Worm (Caenorhabditis elegans): ENCODE data around the gene clec-52.

The clec-52 gene

DNA sequence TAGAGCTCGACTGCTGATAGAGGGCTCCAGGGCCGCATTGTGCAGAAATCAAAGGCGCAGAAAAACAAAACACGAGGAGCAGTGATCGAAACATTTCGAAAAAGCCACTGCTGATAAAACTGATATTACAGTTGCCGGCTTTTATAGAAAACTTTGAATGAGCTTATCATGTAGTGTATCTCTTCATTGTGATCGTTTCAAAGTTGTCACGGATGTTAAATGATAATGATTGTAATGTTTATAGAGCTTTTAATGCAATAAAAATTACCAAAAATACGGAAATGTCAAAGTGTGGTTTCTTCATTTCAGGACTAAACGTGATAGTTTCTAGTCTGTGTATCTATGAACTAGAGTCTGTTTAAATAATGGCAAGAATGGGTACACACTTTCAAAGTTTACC, at the start of gene clec-52:
Gene clec-52 (minus strand): TSS at position 101 of the 400 bp plus-strand sequence.
- TF ChIP-seq ceh-39 (tag; optimal IDR thresholded peaks at IDR 0.05) (no peak), nhr-28 (tag; optimal IDR thresholded peaks at IDR 0.05) (no peak), hlh-1 (tag; optimal IDR thresholded peaks at IDR 0.05) (no peak), unc-120 (tag; optimal IDR thresholded peaks at IDR 0.05; ENCODE audit: poor library complexity, severe bottlenecking) (no peak), nhr-237 (tag; optimal IDR thresholded peaks at IDR 0.05) (no peak), nhr-76 (tag; optimal IDR thresholded peaks at IDR 0.05) (no peak), nhr-12 (tag; optimal IDR thresholded peaks at IDR 0.05) (no peak)

DNA sequence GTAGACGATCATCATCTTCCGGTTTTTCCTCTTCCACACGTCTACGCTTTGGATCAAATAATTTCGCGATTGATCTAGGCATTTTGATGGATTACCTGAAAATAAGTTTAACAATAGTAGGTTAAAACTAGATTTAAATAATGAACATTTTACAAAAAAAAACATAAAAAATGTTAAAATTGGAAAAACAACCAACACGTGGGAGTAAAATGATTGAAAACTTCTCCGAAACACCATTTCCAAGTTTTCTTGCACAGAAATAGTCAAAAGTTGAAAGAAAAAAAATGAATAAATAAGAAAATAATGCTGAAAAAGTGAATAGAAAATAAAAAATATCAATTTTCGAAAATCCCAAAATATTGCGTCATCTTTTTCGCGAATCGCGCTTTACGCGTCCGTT, 43.2 kb upstream of the clec-52 start, which contains the start of gene C07G1.7:
Gene C07G1.7 (minus strand): TSS at position 101 of the 400 bp plus-strand sequence.
- TF ChIP-seq zip-8 (tag; optimal IDR thresholded peaks at IDR 0.05) (peak; percentile 66), snpc-4 (tag; optimal IDR thresholded peaks at IDR 0.05) (no peak), nhr-76 (tag; optimal IDR thresholded peaks at IDR 0.05) (no peak)

DNA sequence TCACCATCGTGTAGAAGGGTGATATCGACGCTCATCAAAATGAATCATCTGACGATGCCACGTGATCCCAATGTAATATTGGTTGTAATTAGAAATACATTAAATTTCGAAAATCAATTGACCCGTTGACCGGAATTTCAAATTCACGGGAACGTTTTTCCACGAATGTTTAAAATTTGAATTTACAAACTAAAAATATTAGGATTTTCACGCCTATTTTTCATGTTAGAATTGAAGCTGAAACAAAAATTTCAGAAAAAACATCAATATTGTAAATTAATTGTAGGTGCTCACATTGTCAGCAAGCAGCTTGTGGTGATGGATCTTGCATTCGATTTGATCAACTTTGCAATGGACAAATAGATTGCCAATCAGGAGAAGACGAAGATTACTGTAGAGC, 41.7 kb upstream of the clec-52 start, which contains the start of gene C07G1.6:
Gene C07G1.6 (minus strand): TSS at position 101 of the 400 bp plus-strand sequence.
- TF ChIP-seq nhr-28 (tag; optimal IDR thresholded peaks at IDR 0.05) (no peak), zip-8 (tag; optimal IDR thresholded peaks at IDR 0.05) (no peak), ztf-11 (tag; optimal IDR thresholded peaks at IDR 0.05) (no peak), ceh-83 (GFP tag; optimal IDR thresholded peaks at IDR 0.05) (no peak), nhr-2 (tag; optimal IDR thresholded peaks at IDR 0.05) (no peak), lin-13 (tag; optimal IDR thresholded peaks at IDR 0.05) (no peak), ham-2 (GFP tag; optimal IDR thresholded peaks at IDR 0.05) (no peak), lsy-2 (tag; optimal IDR thresholded peaks at IDR 0.05) (no peak), unc-39 (tag; optimal IDR thresholded peaks at IDR 0.05) (no peak), ceh-39 (tag; optimal IDR thresholded peaks at IDR 0.05) (no peak), mab-5 (tag; optimal IDR thresholded peaks at IDR 0.05) (no peak), unc-62 (GFP tag; optimal IDR thresholded peaks at IDR 0.05) (no peak), bed-3 (GFP tag; optimal IDR thresholded peaks at IDR 0.05) (no peak), tbx-8 (GFP tag; optimal IDR thresholded peaks at IDR 0.05) (no peak)

- TF ChIP-seq blmp-1 (tag; optimal IDR thresholded peaks at IDR 0.05) (no peak), hlh-1 (tag; optimal IDR thresholded peaks at IDR 0.05) (no peak), sptf-1 (tag; optimal IDR thresholded peaks at IDR 0.05) (no peak), mab-5 (tag; optimal IDR thresholded peaks at IDR 0.05) (no peak), unc-39 (tag; optimal IDR thresholded peaks at IDR 0.05) (no peak), M03D4.4 (tag; optimal IDR thresholded peaks at IDR 0.05) (no peak), ces-1 (GFP tag; optimal IDR thresholded peaks at IDR 0.05) (no peak), lin-13 (tag; optimal IDR thresholded peaks at IDR 0.05) (no peak), ceh-43 (GFP tag; optimal IDR thresholded peaks at IDR 0.05) (no peak), nhr-12 (tag; optimal IDR thresholded peaks at IDR 0.05) (no peak), lin-32 (GFP tag; optimal IDR thresholded peaks at IDR 0.05) (no peak), drap-1 (GFP tag; optimal IDR thresholded peaks at IDR 0.05) (no peak), unc-120 (tag; optimal IDR thresholded peaks at IDR 0.05; ENCODE audit: poor library complexity, severe bottlenecking) (no peak), nhr-237 (tag; optimal IDR thresholded peaks at IDR 0.05) (no peak)
Observed at ce11 chrIV:8208855-8209254, 40.3 kb upstream of the clec-52 start.

DNA sequence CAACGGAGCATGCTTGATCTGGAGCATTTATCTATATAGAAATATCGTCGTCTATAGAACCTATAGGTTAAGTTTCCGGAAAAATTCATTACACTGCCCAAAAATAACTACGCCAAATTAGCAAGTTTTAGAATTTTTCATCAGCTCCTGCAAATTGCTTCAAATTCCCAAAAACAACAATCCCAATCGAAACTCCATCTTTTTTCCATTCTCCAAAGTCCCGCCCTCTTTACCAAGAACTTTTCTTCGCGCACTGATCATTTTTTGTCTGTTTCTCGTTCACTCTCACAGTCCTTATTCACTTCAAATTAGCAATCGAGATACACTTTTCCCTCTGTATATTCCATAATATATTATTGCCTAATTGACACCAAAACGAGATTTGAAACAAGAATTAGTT, 37.8 kb upstream of the clec-52 start, which contains the start of gene svh-1:
Gene svh-1 (plus strand): TSS at position 301 of the 400 bp plus-strand sequence.
- TF ChIP-seq unc-39 (tag; optimal IDR thresholded peaks at IDR 0.05) (no peak), unc-120 (tag; optimal IDR thresholded peaks at IDR 0.05; ENCODE audit: poor library complexity, severe bottlenecking) (no peak), elt-1 (tag; optimal IDR thresholded peaks at IDR 0.05; ENCODE audit: borderline replicate concordance, insufficient read depth) (no peak), ceh-39 (tag; optimal IDR thresholded peaks at IDR 0.05) (no peak), nhr-76 (tag; optimal IDR thresholded peaks at IDR 0.05) (no peak), ham-2 (GFP tag; optimal IDR thresholded peaks at IDR 0.05) (no peak), bed-3 (GFP tag; optimal IDR thresholded peaks at IDR 0.05) (no peak), tbx-8 (GFP tag; optimal IDR thresholded peaks at IDR 0.05) (no peak), cnd-1 (tag; optimal IDR thresholded peaks at IDR 0.05) (no peak), ceh-43 (GFP tag; optimal IDR thresholded peaks at IDR 0.05) (no peak), lin-32 (GFP tag; optimal IDR thresholded peaks at IDR 0.05) (no peak), mep-1 (tag; optimal IDR thresholded peaks at IDR 0.05) (no peak), snpc-4 (tag; optimal IDR thresholded peaks at IDR 0.05) (no peak), mls-2 (tag; optimal IDR thresholded peaks at IDR 0.05) (no peak), sem-2 (GFP tag; optimal IDR thresholded peaks at IDR 0.05) (no peak), mab-5 (tag; optimal IDR thresholded peaks at IDR 0.05) (no peak), hlh-1 (tag; optimal IDR thresholded peaks at IDR 0.05) (no peak)

Measured in whole organism, mixed stage, embryonic.